Worm (Caenorhabditis elegans) whole organism, L3 larva: ENCODE data around the gene F17E9.4.

ENCODE experiments used
- daf-12 ChIP-seq: fragments of 150-350 bp; optimal IDR thresholded peaks from 2 replicates; lab custom pipeline; 2014; ENCODE audit warnings: missing biosample characterization, missing genetic modification reagents, missing genetic modification characterization
- egl-27 ChIP-seq: sonication (generic microtip); optimal IDR thresholded peaks from 4 replicates; lab custom pipeline; 2017; ENCODE audit warnings: missing biosample characterization, missing genetic modification reagents, missing genetic modification characterization
- fkh-2 ChIP-seq: fragments of 150-350 bp; optimal IDR thresholded peaks from 2 replicates; lab custom pipeline; 2014; ENCODE audit warnings: missing biosample characterization, missing genetic modification reagents, missing genetic modification characterization
- hmg-11 ChIP-seq: sonication (generic microtip); optimal IDR thresholded peaks from 2 replicates; lab custom pipeline; 2016; ENCODE audit warnings: missing genetic modification characterization, missing compliant biosample characterization
- jun-1 ChIP-seq: fragments of 150-350 bp; optimal IDR thresholded peaks from 2 replicates; lab custom pipeline; 2014; ENCODE audit warnings: missing biosample characterization, missing genetic modification reagents, missing genetic modification characterization
- nhr-11 ChIP-seq: fragments of 150-350 bp; optimal IDR thresholded peaks from 2 replicates; lab custom pipeline; 2014; ENCODE audit warnings: missing biosample characterization, missing genetic modification characterization
- nhr-12 ChIP-seq: fragments of 150-350 bp; optimal IDR thresholded peaks from 2 replicates; lab custom pipeline; 2014; ENCODE audit warnings: missing biosample characterization, missing genetic modification characterization
- pha-4 ChIP-seq: fragments of 150-350 bp; optimal IDR thresholded peaks from 2 replicates; lab custom pipeline; 2014; ENCODE audit warnings: missing biosample characterization, missing genetic modification reagents, missing genetic modification characterization
- sea-2 ChIP-seq: fragments of 150-350 bp; sonication (generic microtip); optimal IDR thresholded peaks from 4 replicates; lab custom pipeline; 2014; ENCODE audit warnings: missing biosample characterization, missing genetic modification reagents, missing genetic modification characterization
- unc-39 ChIP-seq: sonication (generic microtip); optimal IDR thresholded peaks from 4 replicates; lab custom pipeline; 2017; ENCODE audit warnings: missing biosample characterization, missing genetic modification characterization
- unc-62 ChIP-seq: fragments of 150-350 bp; sonication (generic microtip); optimal IDR thresholded peaks from 4 replicates; lab custom pipeline; 2014; ENCODE audit warnings: missing biosample characterization, missing genetic modification reagents, missing genetic modification characterization

The F17E9.4 gene

DNA sequence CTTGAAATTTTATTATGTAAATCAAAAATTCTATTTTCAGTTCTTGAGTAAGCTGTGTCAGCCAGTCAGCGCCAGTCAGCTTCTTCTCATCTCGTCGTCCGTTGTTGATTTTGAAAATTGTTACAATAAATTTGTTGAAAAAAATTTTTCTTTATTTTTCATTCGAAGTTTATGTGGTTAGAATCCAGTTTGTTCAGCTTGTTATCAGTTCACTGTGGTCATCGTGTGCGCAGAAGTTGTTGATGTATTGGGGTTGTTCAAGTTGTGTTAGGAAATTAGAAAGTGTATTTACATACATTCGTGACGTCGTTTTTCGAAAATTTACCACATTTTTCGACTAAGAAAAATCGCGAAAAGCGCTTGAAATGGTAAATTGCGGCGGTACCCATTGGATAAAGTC is 49.6 kb downstream of the F17E9.4 start:
- TF ChIP-seq hmg-11 (no peak), daf-12 (tag; lab: Kevin White, UChicago) (no peak), jun-1 (no peak), unc-39 (tag; lab: Kevin White, UChicago) (no peak), pha-4 (tag; lab: Kevin White, UChicago) (no peak), unc-62 (GFP tag; lab: Kevin White, UChicago) (no peak), egl-27 (tag; lab: Kevin White, UChicago) (no peak), sea-2 (GFP tag; lab: Kevin White, UChicago) (no peak), nhr-12 (tag; lab: Kevin White, UChicago) (no peak), fkh-2 (tag; lab: Kevin White, UChicago) (no peak), nhr-11 (tag; lab: Kevin White, UChicago) (no peak)
